Worm (Caenorhabditis elegans) whole organism, L3 larva: ENCODE results near the gene spr-3.

Source experiments
- R02D3.7 ChIP-seq: fragments of 150-350 bp; optimal IDR thresholded peaks from 2 replicates; lab custom pipeline; 2014; ENCODE audit warnings: missing biosample characterization, missing genetic modification characterization
- aly-2 ChIP-seq: fragments of 150-350 bp; optimal IDR thresholded peaks from 2 replicates; lab custom pipeline; 2014; ENCODE audit warnings: missing biosample characterization, missing genetic modification characterization
- ama-1 ChIP-seq: fragments of 150-350 bp; optimal IDR thresholded peaks from 2 replicates; lab custom pipeline; 2018
- ceh-16 ChIP-seq: sonication (generic microtip); optimal IDR thresholded peaks from 2 replicates; lab custom pipeline; 2017; ENCODE audit warnings: missing biosample characterization, missing genetic modification characterization
- ceh-28 ChIP-seq: fragments of 150-350 bp; optimal IDR thresholded peaks from 2 replicates; lab custom pipeline; 2014; ENCODE audit warnings: missing biosample characterization, missing genetic modification reagents, missing genetic modification characterization
- ceh-82 ChIP-seq: fragments of 150-350 bp; optimal IDR thresholded peaks from 2 replicates; lab custom pipeline; 2014; ENCODE audit warnings: missing biosample characterization, missing genetic modification characterization
- daf-12 ChIP-seq: fragments of 150-350 bp; optimal IDR thresholded peaks from 2 replicates; lab custom pipeline; 2014; ENCODE audit warnings: missing biosample characterization, missing genetic modification reagents, missing genetic modification characterization
- egl-5 ChIP-seq: fragments of 150-350 bp; optimal IDR thresholded peaks from 2 replicates; lab custom pipeline; 2017; ENCODE audit warnings: missing biosample characterization, missing genetic modification reagents, missing genetic modification characterization, inconsistent platforms
- elt-1 ChIP-seq: fragments of 150-350 bp; optimal IDR thresholded peaks from 2 replicates; lab custom pipeline; 2014; ENCODE audit warnings: missing biosample characterization, missing genetic modification characterization
- elt-2 ChIP-seq: sonication (generic microtip); optimal IDR thresholded peaks from 2 replicates; lab custom pipeline; 2016; ENCODE audit warnings: missing genetic modification reagents, mild to moderate bottlenecking, missing genetic modification characterization, missing compliant biosample characterization
- elt-3 ChIP-seq, 3 experiments: fragments of 150-350 bp in 1 of 3; sonication (generic microtip) in 2 of 3; optimal IDR thresholded peaks; 2 replicates in 2 of 3; 4 replicates in 1 of 3; lab custom pipeline; 2014 to 2017; ENCODE audit warnings: missing biosample characterization in 3 of 3, missing genetic modification characterization in 3 of 3
- eor-1 ChIP-seq, 2 experiments: fragments of 150-350 bp; optimal IDR thresholded peaks; 2 replicates each; lab custom pipeline; 2014 to 2018; ENCODE audit warnings: missing biosample characterization in 2 of 2, missing genetic modification characterization in 2 of 2
- fkh-10 ChIP-seq: sonication (generic microtip); optimal IDR thresholded peaks from 2 replicates; lab custom pipeline; 2017; ENCODE audit warnings: missing biosample characterization, missing genetic modification reagents, missing genetic modification characterization
- fkh-2 ChIP-seq: fragments of 150-350 bp; optimal IDR thresholded peaks from 2 replicates; lab custom pipeline; 2014; ENCODE audit warnings: missing biosample characterization, missing genetic modification reagents, missing genetic modification characterization
- fos-1 ChIP-seq: fragments of 150-350 bp; optimal IDR thresholded peaks from 2 replicates; lab custom pipeline; 2014; ENCODE audit warnings: missing biosample characterization, missing genetic modification characterization
- hmg-11 ChIP-seq: sonication (generic microtip); optimal IDR thresholded peaks from 2 replicates; lab custom pipeline; 2016; ENCODE audit warnings: missing genetic modification characterization, missing compliant biosample characterization
- jun-1 ChIP-seq: fragments of 150-350 bp; optimal IDR thresholded peaks from 2 replicates; lab custom pipeline; 2014; ENCODE audit warnings: missing biosample characterization, missing genetic modification reagents, missing genetic modification characterization
- lin-15B ChIP-seq: fragments of 150-350 bp; optimal IDR thresholded peaks from 2 replicates; lab custom pipeline; 2014; ENCODE audit warnings: missing biosample characterization, missing genetic modification characterization
- lin-39 ChIP-seq: fragments of 150-350 bp; optimal IDR thresholded peaks from 2 replicates; lab custom pipeline; 2018; ENCODE audit warnings: missing biosample characterization, missing genetic modification reagents, missing genetic modification characterization
- lsy-12 ChIP-seq: sonication (generic microtip); optimal IDR thresholded peaks from 2 replicates; lab custom pipeline; 2016; ENCODE audit warnings: mild to moderate bottlenecking, missing genetic modification characterization, missing compliant biosample characterization
- mdl-1 ChIP-seq: fragments of 150-350 bp; optimal IDR thresholded peaks from 2 replicates; lab custom pipeline; 2014; ENCODE audit warnings: missing biosample characterization, missing genetic modification characterization
- nfya-1 ChIP-seq: sonication (generic microtip); optimal IDR thresholded peaks from 2 replicates; lab custom pipeline; 2017; ENCODE audit warnings: missing genetic modification characterization, mild to moderate bottlenecking, missing compliant biosample characterization, antibody characterized with exemption, moderate library complexity; ENCODE audit not compliant: insufficient read depth
- nhr-11 ChIP-seq: fragments of 150-350 bp; optimal IDR thresholded peaks from 2 replicates; lab custom pipeline; 2014; ENCODE audit warnings: missing biosample characterization, missing genetic modification characterization
- nhr-12 ChIP-seq: fragments of 150-350 bp; optimal IDR thresholded peaks from 2 replicates; lab custom pipeline; 2014; ENCODE audit warnings: missing biosample characterization, missing genetic modification characterization
- nhr-23 ChIP-seq: fragments of 150-350 bp; optimal IDR thresholded peaks from 2 replicates; lab custom pipeline; 2014; ENCODE audit warnings: missing biosample characterization, missing genetic modification reagents, missing genetic modification characterization
- nhr-25 ChIP-seq: sonication (generic microtip); optimal IDR thresholded peaks from 2 replicates; lab custom pipeline; 2017; ENCODE audit warnings: missing biosample characterization, missing genetic modification characterization
- nhr-28 ChIP-seq: fragments of 150-350 bp; optimal IDR thresholded peaks from 2 replicates; lab custom pipeline; 2014; ENCODE audit warnings: missing biosample characterization, missing genetic modification characterization
- nhr-43 ChIP-seq: sonication (generic microtip); optimal IDR thresholded peaks from 2 replicates; lab custom pipeline; 2016; ENCODE audit warnings: mild to moderate bottlenecking, missing genetic modification characterization, missing compliant biosample characterization; ENCODE audit not compliant: poor library complexity, severe bottlenecking
- nhr-67 ChIP-seq: fragments of 150-350 bp; optimal IDR thresholded peaks from 2 replicates; lab custom pipeline; 2014; ENCODE audit warnings: missing biosample characterization, missing genetic modification characterization
- pha-4 ChIP-seq: fragments of 150-350 bp; optimal IDR thresholded peaks from 2 replicates; lab custom pipeline; 2014; ENCODE audit warnings: missing biosample characterization, missing genetic modification reagents, missing genetic modification characterization
- pqm-1 ChIP-seq: fragments of 150-350 bp; optimal IDR thresholded peaks from 2 replicates; lab custom pipeline; 2017; ENCODE audit warnings: missing biosample characterization, missing genetic modification characterization, inconsistent platforms
- skn-1 ChIP-seq: fragments of 150-350 bp; optimal IDR thresholded peaks from 2 replicates; lab custom pipeline; 2014; ENCODE audit warnings: missing biosample characterization, missing genetic modification characterization
- tbx-2 ChIP-seq: sonication (generic microtip); optimal IDR thresholded peaks from 2 replicates; lab custom pipeline; 2016; ENCODE audit warnings: mild to moderate bottlenecking, missing genetic modification characterization, missing compliant biosample characterization
- unc-62 ChIP-seq: fragments of 150-350 bp; sonication (generic microtip); optimal IDR thresholded peaks from 4 replicates; lab custom pipeline; 2014; ENCODE audit warnings: missing biosample characterization, missing genetic modification reagents, missing genetic modification characterization
- zag-1 ChIP-seq: fragments of 150-350 bp; optimal IDR thresholded peaks from 2 replicates; lab custom pipeline; 2014; ENCODE audit warnings: missing biosample characterization, missing genetic modification characterization
- ztf-11 ChIP-seq: fragments of 150-350 bp; optimal IDR thresholded peaks from 2 replicates; lab custom pipeline; 2014; ENCODE audit warnings: missing biosample characterization, missing genetic modification characterization
- ztf-4 ChIP-seq: fragments of 150-350 bp; optimal IDR thresholded peaks from 2 replicates; lab custom pipeline; 2014; ENCODE audit warnings: missing biosample characterization, missing genetic modification characterization

Gene spr-3

ce11 chrX:4521837-4522816, 8.2 kb downstream of the spr-3 start, which contains the start of gene C07A12.7:
Gene C07A12.7 (minus strand): TSS chrX:4522144.
- TF ChIP-seq nhr-25 (tag; lab: Kevin White, UChicago), result peak; percentile 58
- peak; percentile 62 for TF ChIP-seq nfya-1 (tag; lab: Kevin White, UChicago)
- TF ChIP-seq fkh-10 (GFP tag; lab: Kevin White, UChicago), result no peak
- peak in 1 of 3 experiments; percentile 48 for TF ChIP-seq elt-3 (tag; optimal IDR thresholded peaks at IDR 0.05; lab: Kevin White, UChicago)
- TF ChIP-seq ceh-16, result no peak
- peak; percentile 76 for TF ChIP-seq pha-4 (tag; lab: Kevin White, UChicago)
- TF ChIP-seq nhr-23 (tag; lab: Kevin White, UChicago), result peak; percentile 88
- TF ChIP-seq nhr-43, result peak; percentile 42
- TF ChIP-seq elt-1 (tag; lab: Kevin White, UChicago), result peak; percentile 32
- TF ChIP-seq daf-12, result no peak
- no peak for TF ChIP-seq nhr-12
- TF ChIP-seq R02D3.7 (tag; lab: Kevin White, UChicago), result no peak
- no peak for TF ChIP-seq ztf-4

ce11 chrX:4523315-4523714, 9.4 kb downstream of the spr-3 start:
- TF ChIP-seq nhr-12 (no peak), pha-4 (tag; lab: Kevin White, UChicago) (peak; percentile 60), aly-2 (tag; lab: Kevin White, UChicago) (no peak)

- TF ChIP-seq nhr-23 (tag; lab: Kevin White, UChicago), result peak; percentile 91
- TF ChIP-seq ceh-82, result peak; percentile 21
- TF ChIP-seq lin-15B, result peak; percentile 81
- TF ChIP-seq jun-1, result peak; percentile 63
- peak; percentile 46 for TF ChIP-seq skn-1 (tag; lab: Kevin White, UChicago)
- peak; percentile 72 for TF ChIP-seq hmg-11 (tag; lab: Kevin White, UChicago)
- no peak for TF ChIP-seq nhr-28 (tag; lab: Kevin White, UChicago)
- no peak for TF ChIP-seq eor-1 (tag; optimal IDR thresholded peaks at IDR 0.05; lab: Kevin White, UChicago)
- peak; percentile 74 for TF ChIP-seq elt-2 (tag; lab: Kevin White, UChicago)
- peak; percentile 53 for TF ChIP-seq pqm-1 (tag; lab: Kevin White, UChicago)
- TF ChIP-seq aly-2 (tag; lab: Kevin White, UChicago), result no peak
- peak; percentile 8 for TF ChIP-seq R02D3.7 (tag; lab: Kevin White, UChicago)
- TF ChIP-seq fos-1 (tag; lab: Kevin White, UChicago), result no peak
- TF ChIP-seq lsy-12, result peak; percentile 93
- peak; percentile 100 for TF ChIP-seq nfya-1 (tag; lab: Kevin White, UChicago)
- no peak for TF ChIP-seq ceh-16
- no peak for TF ChIP-seq mdl-1 (tag; lab: Kevin White, UChicago)
- TF ChIP-seq ceh-28, result peak; percentile 33
- peak; percentile 36 for TF ChIP-seq tbx-2
- TF ChIP-seq nhr-43, result peak; percentile 40
- TF ChIP-seq ztf-11 (tag; lab: Kevin White, UChicago), result no peak
- peak; percentile 90 for TF ChIP-seq nhr-25 (tag; lab: Kevin White, UChicago)
- TF ChIP-seq fkh-2 (tag; lab: Kevin White, UChicago), result no peak
- TF ChIP-seq pha-4 (tag; lab: Kevin White, UChicago), result peak; percentile 66
- TF ChIP-seq elt-1 (tag; lab: Kevin White, UChicago), result peak; percentile 37
- peak; percentile 53 for TF ChIP-seq egl-5
- TF ChIP-seq nhr-67 (tag; lab: Kevin White, UChicago), result no peak
- TF ChIP-seq nhr-12, result no peak
- peak; percentile 95 for TF ChIP-seq ama-1
- peak; percentile 91 for TF ChIP-seq lin-39
- peak in 1 of 3 experiments; percentile 34 for TF ChIP-seq elt-3 (tag; optimal IDR thresholded peaks at IDR 0.05; lab: Kevin White, UChicago)
- peak; percentile 43 for TF ChIP-seq fkh-10 (GFP tag; lab: Kevin White, UChicago)
- TF ChIP-seq nhr-11 (tag; lab: Kevin White, UChicago), result no peak
- TF ChIP-seq unc-62 (GFP tag; lab: Kevin White, UChicago), result peak; percentile 16
- no peak for TF ChIP-seq zag-1 (tag; lab: Kevin White, UChicago)
Measured at ce11 chrX:4523887-4524350, 10.0 kb downstream of the spr-3 start, which contains the start of gene pdi-2. Gene pdi-2 (plus strand): TSS chrX:4524155.
